Worm (Caenorhabditis elegans): ENCODE data around the gene F49F1.15.

The F49F1.15 gene

ce11 chrIV:4096940-4097339, 17.5 kb downstream of the F49F1.15 start:
- TF ChIP-seq cebp-1 (GFP tag; IDR thresholded peaks at IDR 0.05) (no peak), cebp-1 (tag; optimal IDR thresholded peaks at IDR 0.05) (peak; percentile 67), chd-7 (tag; optimal IDR thresholded peaks at IDR 0.05) (no peak), madf-6 (GFP tag; IDR thresholded peaks at IDR 0.05) (no peak)

- peak; percentile 62 for TF ChIP-seq atf-7 (tag; optimal IDR thresholded peaks at IDR 0.05)
- 0 out of 2 replicates have a peak, but pooled peaks have one; percentile 36 for TF ChIP-seq K11D2.4 (GFP tag; IDR thresholded peaks at IDR 0.05)
- TF ChIP-seq Y79H2A.3 (GFP tag; conservative IDR thresholded peaks at IDR 0.05) = no peak
Observed at ce11 chrIV:4094364-4094763, 20.1 kb downstream of the F49F1.15 start.

ce11 chrIV:4093087-4093486, 21.3 kb downstream of the F49F1.15 start:
- TF ChIP-seq lin-35 (GFP tag; optimal IDR thresholded peaks at IDR 0.05) = peak in 1 of 3 experiments; percentile 37
- TF ChIP-seq K12H6.12 (tag; optimal IDR thresholded peaks at IDR 0.05) = peak; percentile 72
- TF ChIP-seq madf-3 (GFP tag; IDR thresholded peaks at IDR 0.05) = no peak
- TF ChIP-seq somi-1 (GFP tag; optimal IDR thresholded peaks at IDR 0.05) = peak; percentile 44
- TF ChIP-seq die-1 (tag; optimal IDR thresholded peaks at IDR 0.05) = no peak
- peak; percentile 73 for TF ChIP-seq atf-7 (tag; optimal IDR thresholded peaks at IDR 0.05)
- TF ChIP-seq pbrm-1 (GFP tag; IDR thresholded peaks at IDR 0.05) = peak; percentile 65; the same call in 1 of the 2 replicates
- no peak for TF ChIP-seq sdz-38 (tag; optimal IDR thresholded peaks at IDR 0.05)
- peak; percentile 19 for TF ChIP-seq ztf-26 (tag; optimal IDR thresholded peaks at IDR 0.05)
- TF ChIP-seq snpc-1.1 (tag; optimal IDR thresholded peaks at IDR 0.05; ENCODE audit: insufficient read depth) = no peak
- TF ChIP-seq lir-1 (GFP tag; conservative IDR thresholded peaks at IDR 0.05) = no peak
- TF ChIP-seq mcd-1 (GFP tag; IDR thresholded peaks at IDR 0.05) = peak; percentile 56
- TF ChIP-seq ccch-3 (GFP tag; optimal IDR thresholded peaks at IDR 0.05) = no peak
- TF ChIP-seq zfh-2 (GFP tag; conservative IDR thresholded peaks at IDR 0.05) = peak; percentile 95
- no peak for TF ChIP-seq F10E7.11 (tag; optimal IDR thresholded peaks at IDR 0.05)
- TF ChIP-seq madf-10 (tag; optimal IDR thresholded peaks at IDR 0.05) = no peak
- TF ChIP-seq ceh-100 (GFP tag; IDR thresholded peaks at IDR 0.05) = no peak
- no peak for TF ChIP-seq snpc-3.4 (tag; optimal IDR thresholded peaks at IDR 0.05)
- TF ChIP-seq ceh-40 (GFP tag; IDR thresholded peaks at IDR 0.05) = no peak
- TF ChIP-seq attf-5 (GFP tag; optimal IDR thresholded peaks at IDR 0.05) = peak; percentile 81
- no peak for TF ChIP-seq ztf-28 (GFP tag; IDR thresholded peaks at IDR 0.05)
- no peak for TF ChIP-seq C17E4.6 (GFP tag; IDR thresholded peaks at IDR 0.05)
- TF ChIP-seq ceh-27 (GFP tag; optimal IDR thresholded peaks at IDR 0.05) = peak; percentile 41
- TF ChIP-seq nhr-80 (tag; optimal IDR thresholded peaks at IDR 0.05) = peak; percentile 48
- TF ChIP-seq ztf-18 (tag; optimal IDR thresholded peaks at IDR 0.05) = peak; percentile 0
- TF ChIP-seq C06A6.2 (GFP tag; conservative IDR thresholded peaks at IDR 0.05) = peak; percentile 42; the same call in 1 of the 2 replicates
- TF ChIP-seq hmg-1.2 (GFP tag; IDR thresholded peaks at IDR 0.05) = peak; percentile 92
- TF ChIP-seq mxl-1 (tag; optimal IDR thresholded peaks at IDR 0.05) = no peak
- no peak for TF ChIP-seq sptf-2 (GFP tag; optimal IDR thresholded peaks at IDR 0.05)
- TF ChIP-seq Y95B8A.8 (GFP tag; IDR thresholded peaks at IDR 0.05) = no peak
- no peak for TF ChIP-seq cebp-1 (GFP tag; IDR thresholded peaks at IDR 0.05)
- TF ChIP-seq cebp-1 (tag; optimal IDR thresholded peaks at IDR 0.05) = peak; percentile 84
- no peak for TF ChIP-seq F49E8.2 (tag; optimal IDR thresholded peaks at IDR 0.05; ENCODE audit: insufficient read depth)
- no peak for TF ChIP-seq hmg-20 (GFP tag; IDR thresholded peaks at IDR 0.05)
- peak; percentile 3 for TF ChIP-seq nhr-90 (tag; optimal IDR thresholded peaks at IDR 0.05)
- TF ChIP-seq let-607 (tag; optimal IDR thresholded peaks at IDR 0.05) = peak; percentile 6 to 56
- TF ChIP-seq Y53F4B.3 (GFP tag; IDR thresholded peaks at IDR 0.05) = no peak
- no peak for TF ChIP-seq mes-4 (tag; optimal IDR thresholded peaks at IDR 0.05)
- no peak for TF ChIP-seq hsf-1 (GFP tag; IDR thresholded peaks at IDR 0.05)
- no peak for TF ChIP-seq bed-2 (GFP tag; IDR thresholded peaks at IDR 0.05)
- TF ChIP-seq hrde-1 (tag; optimal IDR thresholded peaks at IDR 0.05; ENCODE audit: borderline replicate concordance) = no peak
